Worm (Caenorhabditis elegans): Measurements from ENCODE around the gene D1054.9.
A peak's percentile ranks its signal among the peaks of the same experiment; 100 is the strongest.

Gene D1054.9

DNA sequence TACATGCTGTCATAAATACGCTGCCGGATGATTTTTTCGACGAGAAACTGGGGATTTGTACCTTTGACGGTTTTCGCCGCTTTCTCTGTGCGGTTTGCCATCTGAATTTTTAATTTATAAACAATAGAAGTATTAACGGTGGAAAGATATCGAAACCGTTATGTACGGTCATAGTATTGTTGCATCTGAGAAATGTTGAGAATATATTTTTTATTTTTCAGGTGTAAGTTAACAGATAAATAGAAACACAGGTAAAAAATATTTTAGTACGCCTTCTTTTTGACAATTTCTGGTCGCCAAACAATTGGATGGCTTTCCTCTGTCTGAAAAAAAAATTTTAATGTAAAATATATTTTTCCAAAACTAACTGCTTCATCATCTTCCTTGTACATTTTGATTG is 15.1 kb upstream of the D1054.9 start, which contains the start of gene prp-38:
Gene prp-38 (minus strand): TSS at position 101 of the 400 bp plus-strand sequence.
- TF ChIP-seq nhr-80 (tag; optimal IDR thresholded peaks at IDR 0.05) (no peak), snpc-3.4 (tag; optimal IDR thresholded peaks at IDR 0.05) (no peak), dpl-1 (GFP tag; optimal IDR thresholded peaks at IDR 0.05) (no peak), aptf-2 (GFP tag; conservative IDR thresholded peaks at IDR 0.05) (no peak), tbx-9 (tag; optimal IDR thresholded peaks at IDR 0.05; ENCODE audit: borderline replicate concordance) (no peak), madf-6 (GFP tag; IDR thresholded peaks at IDR 0.05) (0 out of 2 replicates have a peak, but pooled peaks have one; percentile 32), nhr-27 (tag; optimal IDR thresholded peaks at IDR 0.05) (no peak)

DNA sequence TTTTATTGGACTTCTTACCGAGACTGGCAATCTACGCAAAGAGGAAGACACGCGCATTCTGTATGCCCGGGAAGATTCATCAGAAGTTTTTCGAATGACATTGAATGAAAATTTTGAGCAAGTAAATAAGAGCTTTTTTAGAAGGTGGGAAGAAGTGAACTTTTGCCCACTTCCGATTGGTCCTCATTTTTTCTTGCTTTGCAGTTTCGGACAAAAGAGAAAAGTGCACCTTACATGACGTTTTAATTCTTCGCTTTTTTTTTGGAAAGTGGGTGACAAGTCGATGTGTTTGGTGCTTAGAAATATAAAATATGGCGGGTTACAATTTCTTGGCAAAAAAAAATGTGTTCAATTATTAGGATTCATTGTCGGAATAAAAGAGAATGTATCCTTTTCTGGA is 13.5 kb upstream of the D1054.9 start, which contains the start of gene secs-1:
Gene secs-1 (minus strand): TSS at position 101 of the 400 bp plus-strand sequence.
- no peak for TF ChIP-seq B0035.1 (tag; optimal IDR thresholded peaks at IDR 0.05)
- no peak for TF ChIP-seq ekl-4 (GFP tag; IDR thresholded peaks at IDR 0.05)

DNA sequence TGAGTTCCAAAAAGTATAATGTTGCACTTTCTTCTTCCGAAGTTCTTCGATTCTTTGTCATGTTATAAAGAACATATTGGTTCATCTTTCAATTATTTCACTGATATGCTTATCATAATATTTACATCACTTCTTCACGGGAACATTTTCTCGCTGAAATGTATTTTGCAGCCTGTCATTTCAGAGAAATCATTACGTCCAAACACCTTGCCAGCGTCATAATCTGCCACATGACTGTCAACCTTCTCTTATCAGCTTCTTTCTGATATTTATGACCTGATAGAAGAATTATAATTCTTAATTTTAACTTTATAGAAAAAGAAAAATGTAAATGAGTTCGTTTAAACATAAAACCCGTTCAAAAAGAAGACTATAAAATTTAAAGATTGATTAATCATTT is 11.2 kb upstream of the D1054.9 start:
- TF ChIP-seq atf-7 (tag; optimal IDR thresholded peaks at IDR 0.05) (peak; percentile 91), let-607 (tag; optimal IDR thresholded peaks at IDR 0.05) (peak in 1 of 2 experiments; percentile 73), dpff-1 (tag; optimal IDR thresholded peaks at IDR 0.05) (no peak), pha-4 (tag; optimal IDR thresholded peaks at IDR 0.05) (peak; percentile 46), nfyb-1 (GFP tag; IDR thresholded peaks at IDR 0.05) (0 out of 2 replicates have a peak, but pooled peaks have one; percentile 17), chd-7 (tag; optimal IDR thresholded peaks at IDR 0.05) (peak; percentile 8), snpc-4 (GFP tag; optimal IDR thresholded peaks at IDR 0.05) (no peak), snpc-4 (tag; optimal IDR thresholded peaks at IDR 0.05) (peak in 1 of 4 experiments; percentile 16), ztf-22 (GFP tag; optimal IDR thresholded peaks at IDR 0.05) (peak; percentile 90), lin-54 (GFP tag; optimal IDR thresholded peaks at IDR 0.05) (peak; percentile 41), unc-62 (GFP tag; optimal IDR thresholded peaks at IDR 0.05) (peak; percentile 69), ets-4 (GFP tag; optimal IDR thresholded peaks at IDR 0.05) (peak; percentile 24), madf-10 (tag; optimal IDR thresholded peaks at IDR 0.05) (peak; percentile 46), hlh-12 (tag; optimal IDR thresholded peaks at IDR 0.05) (no peak), F39B2.1 (GFP tag; IDR thresholded peaks at IDR 0.05) (no peak), tbp1 (GFP tag; optimal IDR thresholded peaks at IDR 0.05) (peak; percentile 40), nhr-80 (tag; optimal IDR thresholded peaks at IDR 0.05) (peak; percentile 89), cebp-1 (GFP tag; IDR thresholded peaks at IDR 0.05) (no peak), cebp-1 (tag; optimal IDR thresholded peaks at IDR 0.05) (peak; percentile 42), lsy-27 (tag; optimal IDR thresholded peaks at IDR 0.05; ENCODE audit: borderline replicate concordance, insufficient read depth) (no peak)

DNA sequence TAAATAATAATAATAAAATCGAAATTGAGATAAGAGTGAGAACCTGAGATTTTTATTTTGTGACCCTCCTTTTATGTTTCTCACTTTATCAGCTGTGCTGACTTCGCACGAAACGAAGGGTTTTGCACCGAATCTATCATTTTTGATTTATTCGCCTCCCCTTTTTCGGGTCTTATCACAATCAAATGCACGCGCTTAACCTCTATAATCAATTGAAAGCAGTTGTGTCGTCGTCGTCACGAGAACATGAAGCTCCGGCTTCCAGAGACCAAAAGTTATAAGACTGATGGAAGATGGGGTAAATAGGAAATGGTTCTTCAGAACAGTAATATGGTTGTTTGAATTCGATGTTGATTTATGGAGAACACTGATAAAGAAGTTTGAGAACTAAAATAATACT is 10.3 kb upstream of the D1054.9 start, which contains the start of gene D1054.18:
Gene D1054.18 (minus strand): TSS at position 45 of the 400 bp plus-strand sequence.
- peak; percentile 35 for TF ChIP-seq pha-4 (tag; optimal IDR thresholded peaks at IDR 0.05)
- TF ChIP-seq ceh-91 (GFP tag; IDR thresholded peaks at IDR 0.05): no peak
- TF ChIP-seq rpc-1 (optimal IDR thresholded peaks at IDR 0.05): no peak
- TF ChIP-seq rpc-1 (tag; optimal IDR thresholded peaks at IDR 0.05): no peak
- TF ChIP-seq lir-1 (GFP tag; conservative IDR thresholded peaks at IDR 0.05): no peak
- no peak for TF ChIP-seq F37B4.10 (GFP tag; IDR thresholded peaks at IDR 0.05)
- no peak for TF ChIP-seq T26A5.8 (tag; optimal IDR thresholded peaks at IDR 0.05)
- no peak for TF ChIP-seq madf-6 (GFP tag; IDR thresholded peaks at IDR 0.05)
- TF ChIP-seq bed-1 (GFP tag; IDR thresholded peaks at IDR 0.05): no peak
- TF ChIP-seq sdz-38 (tag; optimal IDR thresholded peaks at IDR 0.05): no peak
- no peak for TF ChIP-seq tbx-9 (tag; optimal IDR thresholded peaks at IDR 0.05; ENCODE audit: borderline replicate concordance)
- peak; percentile 41 for TF ChIP-seq ztf-22 (GFP tag; optimal IDR thresholded peaks at IDR 0.05)
- TF ChIP-seq ztf-18 (tag; optimal IDR thresholded peaks at IDR 0.05): no peak
- no peak for TF ChIP-seq F52B5.7 (tag; optimal IDR thresholded peaks at IDR 0.05)
- TF ChIP-seq cebp-1 (GFP tag; IDR thresholded peaks at IDR 0.05): no peak
- TF ChIP-seq cebp-1 (tag; optimal IDR thresholded peaks at IDR 0.05): peak; percentile 13
- no peak for TF ChIP-seq aptf-2 (GFP tag; conservative IDR thresholded peaks at IDR 0.05)
- TF ChIP-seq lin-35 (GFP tag; optimal IDR thresholded peaks at IDR 0.05): no peak
- no peak for TF ChIP-seq snpc-1.1 (tag; optimal IDR thresholded peaks at IDR 0.05; ENCODE audit: insufficient read depth)
- TF ChIP-seq F33H1.4 (GFP tag; IDR thresholded peaks at IDR 0.05): no peak
- no peak for TF ChIP-seq C17E4.6 (GFP tag; IDR thresholded peaks at IDR 0.05)
- TF ChIP-seq efl-1 (GFP tag; optimal IDR thresholded peaks at IDR 0.05): no peak
- TF ChIP-seq lin-40 (tag; optimal IDR thresholded peaks at IDR 0.05): no peak

All from whole organism, young adult.